Fruit fly (Drosophila melanogaster) whole organism, embryonic: ENCODE results near the gene CG17202.

Experiments used
- Bdp1 ChIP-seq: fragments of 200-800 bp; sonication (Bioruptor generic); optimal IDR thresholded peaks from 3 replicates; lab custom pipeline; 2016; ENCODE audit warnings: missing biosample characterization, missing genetic modification characterization
- BtbVII ChIP-seq: fragments of 200-800 bp; sonication (Bioruptor generic); optimal IDR thresholded peaks from 3 replicates; lab custom pipeline; 2017; ENCODE audit warnings: missing biosample characterization, mild to moderate bottlenecking, missing genetic modification characterization
- CG10321 ChIP-seq: fragments of 200-800 bp; sonication (Bioruptor generic); IDR thresholded peaks from 2 replicates; pipeline ENCODE4 v1.3.6; 2022; ENCODE audit warnings: missing biosample characterization, missing genetic modification characterization
- CG11085 ChIP-seq: fragments of 200-800 bp; sonication (Bioruptor generic); IDR thresholded peaks from 2 replicates; pipeline ENCODE4 v1.3.6; 2022; ENCODE audit warnings: missing biosample characterization, missing genetic modification characterization
- CG11456 ChIP-seq: fragments of 200-800 bp; sonication (Bioruptor generic); IDR thresholded peaks from 3 replicates; pipeline ENCODE4 v1.3.6; 2022; ENCODE audit warnings: missing biosample characterization, missing genetic modification characterization
- CG1647 ChIP-seq: fragments of 200-800 bp; sonication (Bioruptor generic); optimal IDR thresholded peaks from 3 replicates; lab custom pipeline; 2016; ENCODE audit warnings: missing biosample characterization, missing genetic modification characterization
- CG16815 ChIP-seq: fragments of 200-800 bp; sonication (Bioruptor generic); optimal IDR thresholded peaks from 3 replicates; lab custom pipeline; 2017; ENCODE audit warnings: missing biosample characterization, mild to moderate bottlenecking, missing genetic modification characterization
- CG17568 ChIP-seq: fragments of 200-800 bp; sonication (Bioruptor generic); optimal IDR thresholded peaks from 2 replicates; lab custom pipeline; 2018; ENCODE audit warnings: missing biosample characterization, mild to moderate bottlenecking, missing genetic modification characterization, moderate library complexity
- CG18764 ChIP-seq: fragments of 200-800 bp; sonication (Bioruptor generic); optimal IDR thresholded peaks from 3 replicates; lab custom pipeline; 2016; ENCODE audit warnings: missing biosample characterization, missing genetic modification characterization
- CG31388 ChIP-seq: fragments of 200-800 bp; sonication (Bioruptor generic); optimal IDR thresholded peaks from 2 replicates; lab custom pipeline; 2016; ENCODE audit warnings: missing biosample characterization, missing genetic modification characterization
- CG4328 ChIP-seq: fragments of 200-800 bp; sonication (Bioruptor generic); optimal IDR thresholded peaks from 3 replicates; lab custom pipeline; 2017; ENCODE audit warnings: missing biosample characterization, missing genetic modification reagents, missing genetic modification characterization
- CG4404 ChIP-seq: fragments of 200-800 bp; sonication (Bioruptor generic); IDR thresholded peaks from 2 replicates; pipeline ENCODE4 v1.3.6; 2022; ENCODE audit warnings: missing biosample characterization, missing genetic modification characterization
- CG4424 ChIP-seq: fragments of 200-800 bp; sonication (Bioruptor generic); optimal IDR thresholded peaks from 3 replicates; lab custom pipeline; 2016; ENCODE audit warnings: missing biosample characterization, missing genetic modification characterization
- CG4820 ChIP-seq: fragments of 200-800 bp; sonication (Bioruptor generic); optimal IDR thresholded peaks from 3 replicates; lab custom pipeline; 2016; ENCODE audit warnings: missing biosample characterization, missing genetic modification characterization
- CG6175 ChIP-seq: fragments of 200-800 bp; sonication (Bioruptor generic); IDR thresholded peaks from 3 replicates; pipeline ENCODE4 v1.3.6; 2022; ENCODE audit warnings: missing biosample characterization, missing genetic modification characterization
- CG6689 ChIP-seq: fragments of 200-800 bp; sonication (Bioruptor generic); IDR thresholded peaks from 2 replicates; pipeline ENCODE4 v1.3.6; 2022; ENCODE audit warnings: missing biosample characterization, missing genetic modification characterization
- CG8924 ChIP-seq: fragments of 200-800 bp; optimal IDR thresholded peaks from 3 replicates; lab custom pipeline; 2019; ENCODE audit warnings: missing biosample characterization, mild to moderate bottlenecking, missing genetic modification characterization, moderate library complexity
- CG9215 ChIP-seq: fragments of 200-800 bp; sonication (Bioruptor generic); IDR thresholded peaks from 2 replicates; pipeline ENCODE4 v1.3.6; 2022; ENCODE audit warnings: missing biosample characterization, missing genetic modification characterization
- CG9876 ChIP-seq: fragments of 200-800 bp; sonication (Bioruptor generic); optimal IDR thresholded peaks from 2 replicates; lab custom pipeline; 2016; ENCODE audit warnings: missing biosample characterization, missing genetic modification characterization
- CkIIα-i1 ChIP-seq: fragments of 200-800 bp; sonication (Bioruptor generic); IDR thresholded peaks from 2 replicates; pipeline ENCODE4 v1.3.6; 2022; ENCODE audit warnings: missing biosample characterization, missing genetic modification characterization
- Dip3 ChIP-seq: fragments of 200-800 bp; sonication (Bioruptor generic); optimal IDR thresholded peaks from 3 replicates; lab custom pipeline; 2016; ENCODE audit warnings: missing biosample characterization, missing genetic modification characterization
- HHEX ChIP-seq: fragments of 200-800 bp; sonication (Bioruptor generic); optimal IDR thresholded peaks from 3 replicates; lab custom pipeline; 2017; ENCODE audit warnings: missing biosample characterization, mild to moderate bottlenecking, missing genetic modification characterization, missing genetic modification reagents
- HLHmδ ChIP-seq: fragments of 200-800 bp; sonication (Bioruptor generic); optimal IDR thresholded peaks from 2 replicates; lab custom pipeline; 2018; ENCODE audit warnings: missing biosample characterization, mild to moderate bottlenecking, missing genetic modification characterization, moderate library complexity
- Lim3 ChIP-seq: fragments of 200-800 bp; sonication (Bioruptor generic); IDR thresholded peaks from 2 replicates; pipeline ENCODE4 v1.3.6; 2022; ENCODE audit warnings: missing biosample characterization, missing genetic modification characterization
- Max ChIP-seq: fragments of 200-800 bp; sonication (Bioruptor generic); optimal IDR thresholded peaks from 2 replicates; lab custom pipeline; 2016; ENCODE audit warnings: missing biosample characterization, mild to moderate bottlenecking, missing genetic modification characterization
- Meics ChIP-seq: fragments of 200-800 bp; sonication (Bioruptor generic); optimal IDR thresholded peaks from 2 replicates; lab custom pipeline; 2017; ENCODE audit warnings: missing biosample characterization, mild to moderate bottlenecking, missing genetic modification characterization
- NC2β ChIP-seq: fragments of 200-800 bp; sonication (Bioruptor generic); optimal IDR thresholded peaks from 2 replicates; lab custom pipeline; 2016; ENCODE audit warnings: missing biosample characterization, missing genetic modification characterization
- Trl ChIP-seq, 3 experiments: fragments of >200 bp in 2 of 3; fragments of 200-800 bp in 1 of 3; sonication (Bioruptor generic) in 1 of 3; optimal IDR thresholded peaks; 2 replicates in 1 of 3; 3 replicates in 2 of 3; lab custom pipeline; 2016 to 2017; ENCODE audit warnings: missing biosample characterization in 1 of 3, missing genetic modification characterization in 1 of 3
- ab ChIP-seq: fragments of 200-800 bp; sonication (Bioruptor generic); optimal IDR thresholded peaks from 2 replicates; lab custom pipeline; 2016; ENCODE audit warnings: missing biosample characterization, missing genetic modification characterization
- ara ChIP-seq: fragments of 200-800 bp; sonication (Bioruptor generic); IDR thresholded peaks from 2 replicates; pipeline ENCODE4 v1.3.6; 2022; ENCODE audit warnings: missing biosample characterization, missing genetic modification characterization
- az2 ChIP-seq: fragments of 200-800 bp; sonication (Bioruptor generic); optimal IDR thresholded peaks from 3 replicates; lab custom pipeline; 2016; ENCODE audit warnings: missing biosample characterization, missing genetic modification characterization
- bbx ChIP-seq: fragments of 200-800 bp; sonication (Bioruptor generic); IDR thresholded peaks from 2 replicates; pipeline ENCODE4 v1.3.6; 2022; ENCODE audit warnings: missing biosample characterization, missing genetic modification characterization; ENCODE audit not compliant: partially characterized antibody
- cato ChIP-seq: fragments of 200-800 bp; sonication (Bioruptor generic); optimal IDR thresholded peaks from 2 replicates; lab custom pipeline; 2016; ENCODE audit warnings: missing biosample characterization, missing genetic modification characterization, borderline replicate concordance
- crp ChIP-seq, 2 experiments: fragments of 200-800 bp; sonication (Bioruptor generic); optimal IDR thresholded peaks; 2 replicates in 1 of 2; 3 replicates in 1 of 2; lab custom pipeline; 2017; ENCODE audit warnings: missing biosample characterization in 2 of 2, missing genetic modification characterization in 2 of 2, mild to moderate bottlenecking in 1 of 2, moderate library complexity in 1 of 2
- dati ChIP-seq: fragments of 200-800 bp; sonication (Bioruptor generic); IDR thresholded peaks from 2 replicates; pipeline ENCODE4 v1.3.6; 2022; ENCODE audit warnings: missing biosample characterization, missing genetic modification characterization
- fd102C ChIP-seq: fragments of 200-800 bp; sonication (Bioruptor generic); optimal IDR thresholded peaks from 2 replicates; lab custom pipeline; 2018; ENCODE audit warnings: missing biosample characterization, mild to moderate bottlenecking, missing genetic modification characterization, moderate library complexity
- grn ChIP-seq: fragments of 200-800 bp; sonication (Bioruptor generic); optimal IDR thresholded peaks from 3 replicates; lab custom pipeline; 2017; ENCODE audit warnings: missing biosample characterization, missing genetic modification characterization
- hb ChIP-seq: fragments of 200-800 bp; sonication (Bioruptor generic); IDR thresholded peaks from 3 replicates; pipeline ENCODE4 v1.3.6; 2022; ENCODE audit warnings: missing biosample characterization, missing genetic modification characterization; ENCODE audit not compliant: partially characterized antibody
- kah ChIP-seq: fragments of 200-800 bp; sonication (Bioruptor generic); optimal IDR thresholded peaks from 2 replicates; lab custom pipeline; 2018; ENCODE audit warnings: missing biosample characterization, mild to moderate bottlenecking, missing genetic modification characterization
- maf-S ChIP-seq: fragments of 200-800 bp; sonication (Bioruptor generic); optimal IDR thresholded peaks from 2 replicates; lab custom pipeline; 2016; ENCODE audit warnings: missing biosample characterization, missing genetic modification characterization
- mam ChIP-seq: fragments of 200-800 bp; sonication (Bioruptor generic); optimal IDR thresholded peaks from 3 replicates; lab custom pipeline; 2016; ENCODE audit warnings: missing biosample characterization, missing genetic modification characterization
- peb ChIP-seq: fragments of 200-800 bp; sonication (Bioruptor generic); IDR thresholded peaks from 2 replicates; pipeline ENCODE4 v1.3.6; 2022; ENCODE audit warnings: missing biosample characterization, missing genetic modification characterization
- pfk ChIP-seq: fragments of 200-800 bp; sonication (Bioruptor generic); optimal IDR thresholded peaks from 2 replicates; lab custom pipeline; 2018; ENCODE audit warnings: missing biosample characterization, mild to moderate bottlenecking, missing genetic modification characterization, moderate library complexity
- pita ChIP-seq: fragments of 200-800 bp; sonication (Bioruptor generic); optimal IDR thresholded peaks from 2 replicates; lab custom pipeline; 2017; ENCODE audit warnings: missing biosample characterization, mild to moderate bottlenecking, missing genetic modification characterization
- pnt ChIP-seq: fragments of 200-800 bp; sonication (Bioruptor generic); optimal IDR thresholded peaks from 3 replicates; lab custom pipeline; 2016; ENCODE audit warnings: missing biosample characterization, missing genetic modification characterization
- pros ChIP-seq: fragments of 200-800 bp; sonication (Bioruptor generic); optimal IDR thresholded peaks from 3 replicates; lab custom pipeline; 2019; ENCODE audit warnings: missing biosample characterization, mild to moderate bottlenecking, missing genetic modification characterization, moderate library complexity
- sens-2 ChIP-seq: fragments of 200-800 bp; sonication (Bioruptor generic); IDR thresholded peaks from 2 replicates; pipeline ENCODE4 v1.3.6; 2022; ENCODE audit warnings: missing biosample characterization, missing genetic modification characterization
- sisA ChIP-seq: fragments of 200-800 bp; sonication (Bioruptor generic); IDR thresholded peaks from 2 replicates; pipeline ENCODE4 v1.3.6; 2022; ENCODE audit warnings: missing biosample characterization, missing genetic modification characterization
- so ChIP-seq: fragments of 200-800 bp; sonication (Bioruptor generic); IDR thresholded peaks from 3 replicates; pipeline ENCODE4 v1.3.6; 2022; ENCODE audit warnings: missing biosample characterization, missing genetic modification characterization
- toy ChIP-seq: fragments of 200-800 bp; sonication (Bioruptor generic); IDR thresholded peaks from 2 replicates; pipeline ENCODE4 v1.3.6; 2022; ENCODE audit warnings: missing biosample characterization, missing genetic modification characterization
- usp ChIP-seq: fragments of >200 bp; optimal IDR thresholded peaks from 2 replicates; lab custom pipeline; 2017; ENCODE audit warnings: missing biosample characterization, missing genetic modification characterization

The CG17202 gene

DNA sequence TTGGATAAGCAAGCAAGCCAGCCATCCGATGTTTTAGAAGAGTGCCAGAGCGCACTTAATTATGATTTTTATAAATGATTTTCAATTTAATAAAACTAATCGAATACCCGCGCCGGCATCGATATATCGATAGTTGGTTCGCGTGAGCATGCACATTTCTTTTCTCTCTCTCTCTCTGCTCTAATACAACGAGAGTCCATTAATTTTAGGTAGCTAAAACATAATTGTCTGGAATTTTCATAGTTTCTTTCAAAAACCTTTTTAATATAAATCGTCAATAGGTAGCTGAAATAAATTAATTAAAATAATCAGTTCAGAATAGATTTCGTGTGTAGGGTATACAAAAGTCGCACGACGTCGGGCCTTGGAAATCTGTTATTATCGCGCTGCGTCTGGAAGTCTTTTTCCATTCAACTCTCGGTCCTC lies 26.3 kb downstream of the CG17202 start, which contains the start of gene CG18549 (continued):
- TF ChIP-seq CG6175 (GFP tag; lab: Robert Waterston, UW) = peak; percentile 99
- peak; percentile 99 for TF ChIP-seq CG11085 (GFP tag; lab: Robert Waterston, UW)
- peak; percentile 100 for TF ChIP-seq CG6689 (GFP tag; lab: Robert Waterston, UW)
- peak; percentile 99 for TF ChIP-seq NC2β (GFP tag; lab: Kevin White, UChicago)
- TF ChIP-seq ab = peak; percentile 97
- TF ChIP-seq CG1647 (GFP tag; lab: Kevin White, UChicago) = peak; percentile 99
- peak; percentile 99 for TF ChIP-seq cato
- TF ChIP-seq CG4404 (GFP tag; lab: Robert Waterston, UW) = peak; percentile 99
- TF ChIP-seq so (GFP tag; lab: Robert Waterston, UW) = peak; percentile 100
- peak; percentile 100 for TF ChIP-seq peb (GFP tag; lab: Robert Waterston, UW)
- peak; percentile 100 for TF ChIP-seq ara (GFP tag; lab: Robert Waterston, UW)
- TF ChIP-seq CG8924 = peak; percentile 100
- TF ChIP-seq CG11456 (GFP tag; lab: Robert Waterston, UW) = peak; percentile 100
- TF ChIP-seq Max = peak; percentile 100
- peak; percentile 76 for TF ChIP-seq bbx (GFP tag; lab: Robert Waterston, UW)
- peak; percentile 99 for TF ChIP-seq dati (GFP tag; lab: Robert Waterston, UW)
- TF ChIP-seq Trl (optimal IDR thresholded peaks at IDR 0.05; lab: Kevin White, UChicago) = peak; percentile 46 to 53
- peak; percentile 99 for TF ChIP-seq Trl (GFP tag; optimal IDR thresholded peaks at IDR 0.05; lab: Kevin White, UChicago)
- TF ChIP-seq Bdp1 (GFP tag; lab: Kevin White, UChicago) = peak; percentile 96
- peak; percentile 99 for TF ChIP-seq CG4820 (GFP tag; lab: Kevin White, UChicago)
- peak; percentile 100 for TF ChIP-seq CG17568 (GFP tag; lab: Kevin White, UChicago)
- peak; percentile 99 for TF ChIP-seq CG4328 (GFP tag; lab: Kevin White, UChicago)
- TF ChIP-seq CG9215 (GFP tag; lab: Robert Waterston, UW) = peak; percentile 99
- TF ChIP-seq sisA (GFP tag; lab: Robert Waterston, UW) = peak; percentile 100
- peak; percentile 99 for TF ChIP-seq CG16815 (GFP tag; lab: Kevin White, UChicago)
- peak; percentile 96 for TF ChIP-seq CG9876 (GFP tag; lab: Kevin White, UChicago)
- TF ChIP-seq kah = peak; percentile 99
- TF ChIP-seq mam (GFP tag; lab: Kevin White, UChicago) = peak; percentile 99
- peak; percentile 90 for TF ChIP-seq pros (GFP tag; lab: Kevin White, UChicago)
- TF ChIP-seq CkIIα-i1 (GFP tag; lab: Robert Waterston, UW) = peak; percentile 98
- TF ChIP-seq Dip3 = peak; percentile 99
- TF ChIP-seq pfk = peak; percentile 79
- peak; percentile 91 for TF ChIP-seq CG10321
- peak; percentile 99 for TF ChIP-seq CG31388 (GFP tag; lab: Kevin White, UChicago)
- TF ChIP-seq az2 = peak; percentile 100
- TF ChIP-seq hb (GFP tag; lab: Robert Waterston, UW) = peak; percentile 72; the same call in 2 of the 3 replicates
- TF ChIP-seq CG18764 (GFP tag; lab: Kevin White, UChicago) = peak; percentile 99
- TF ChIP-seq Meics (GFP tag; lab: Kevin White, UChicago) = peak; percentile 100
- TF ChIP-seq crp (GFP tag; optimal IDR thresholded peaks at IDR 0.05; lab: Kevin White, UChicago) = peak; percentile 44 to 81
- peak; percentile 99 for TF ChIP-seq pnt (GFP tag; lab: Kevin White, UChicago)
- TF ChIP-seq toy = peak; percentile 99
- TF ChIP-seq HLHmδ = no peak
- TF ChIP-seq usp (GFP tag; lab: Kevin White, UChicago) = no peak
- TF ChIP-seq fd102C = peak; percentile 92
- TF ChIP-seq HHEX (GFP tag; lab: Kevin White, UChicago) = peak; percentile 100
- TF ChIP-seq maf-S (GFP tag; lab: Kevin White, UChicago) = peak; percentile 99
- TF ChIP-seq CG4424 (GFP tag; lab: Kevin White, UChicago) = peak; percentile 100
- TF ChIP-seq Lim3 (GFP tag; lab: Robert Waterston, UW) = peak; percentile 99
- peak; percentile 97 for TF ChIP-seq grn (GFP tag; lab: Kevin White, UChicago)
- TF ChIP-seq sens-2 (GFP tag; lab: Robert Waterston, UW) = peak; percentile 100
- peak; percentile 100 for TF ChIP-seq BtbVII (GFP tag; lab: Kevin White, UChicago)
- no peak for TF ChIP-seq pita (GFP tag; lab: Kevin White, UChicago)
